Fruit fly (Drosophila melanogaster): ENCODE data around the gene D2hgdh.

The D2hgdh gene

dm6 chrX:2141854-2142216 lies 546 bp downstream of the D2hgdh start (continued):
- TF ChIP-seq Hr3 (GFP tag; optimal IDR thresholded peaks at IDR 0.05) (peak; percentile 3), Sox102F (GFP tag; optimal IDR thresholded peaks at IDR 0.05) (peak; percentile 50), ato (GFP tag; IDR thresholded peaks at IDR 0.05; ENCODE audit: partially characterized antibody) (no peak), CG14014 (GFP tag; IDR thresholded peaks at IDR 0.05) (peak; percentile 44; the same call in 1 of the 2 replicates), lab (GFP tag; optimal IDR thresholded peaks at IDR 0.05) (peak; percentile 69), CG17802 (tag; optimal IDR thresholded peaks at IDR 0.05) (no peak), Tbp (GFP tag; optimal IDR thresholded peaks at IDR 0.05) (no peak), zen (tag; optimal IDR thresholded peaks at IDR 0.05) (no peak), Nf-YA (GFP tag; IDR thresholded peaks at IDR 0.05) (no peak), CG17385 (GFP tag; optimal IDR thresholded peaks at IDR 0.05) (peak; percentile 20), Spps (tag; optimal IDR thresholded peaks at IDR 0.05) (no peak), sob (GFP tag; IDR thresholded peaks at IDR 0.05) (peak; percentile 55; the same call in 1 of the 2 replicates), ash1 (GFP tag; optimal IDR thresholded peaks at IDR 0.05) (peak; percentile 53), Med (GFP tag) (peak; percentile 88), CG32532 (GFP tag; IDR thresholded peaks at IDR 0.05) (peak; percentile 64; the same call in 1 of the 2 replicates), fru (optimal IDR thresholded peaks at IDR 0.05) (no peak), CG6254 (GFP tag; optimal IDR thresholded peaks at IDR 0.05) (peak; percentile 3), schlank (tag; optimal IDR thresholded peaks at IDR 0.05) (peak; percentile 65), CG2678 (tag; optimal IDR thresholded peaks at IDR 0.05) (peak; percentile 68), CG18764 (GFP tag; optimal IDR thresholded peaks at IDR 0.05) (peak; percentile 24), CG6272 (GFP tag; IDR thresholded peaks at IDR 0.05) (no peak), CG16815 (GFP tag; optimal IDR thresholded peaks at IDR 0.05) (no peak), cato (GFP tag; optimal IDR thresholded peaks at IDR 0.05; ENCODE audit: borderline replicate concordance) (no peak), Ssrp (tag; optimal IDR thresholded peaks at IDR 0.05) (peak; percentile 2), CG9817 (tag; optimal IDR thresholded peaks at IDR 0.05) (peak; percentile 36), sug (tag; optimal IDR thresholded peaks at IDR 0.05) (peak; percentile 31), CG6175 (GFP tag; IDR thresholded peaks at IDR 0.05) (no peak), CG10267 (tag; optimal IDR thresholded peaks at IDR 0.05) (peak; percentile 24), CG12071 (GFP tag; optimal IDR thresholded peaks at IDR 0.05) (peak; percentile 61), CG11696 (GFP tag; IDR thresholded peaks at IDR 0.05) (0 out of 2 replicates have a peak, but pooled peaks have one; percentile 7), PHDP (tag; optimal IDR thresholded peaks at IDR 0.05) (peak; percentile 54), pan (optimal IDR thresholded peaks at IDR 0.05) (no peak), pan (GFP tag; optimal IDR thresholded peaks at IDR 0.05 in 1 of 2, IDR thresholded peaks at IDR 0.05 in 1 of 2) (peak in 1 of 2 experiments; percentile 64), CG13296 (GFP tag; optimal IDR thresholded peaks at IDR 0.05) (peak; percentile 32), B-H2 (GFP tag; optimal IDR thresholded peaks at IDR 0.05) (peak; percentile 32), sr (GFP tag; IDR thresholded peaks at IDR 0.05) (peak; percentile 79; the same call in 1 of the 3 replicates), CG10321 (GFP tag; IDR thresholded peaks at IDR 0.05) (no peak), kni (GFP tag; optimal IDR thresholded peaks at IDR 0.05) (peak; percentile 38), CG18262 (tag; optimal IDR thresholded peaks at IDR 0.05) (peak; percentile 38), CG2120 (GFP tag; optimal IDR thresholded peaks at IDR 0.05) (peak; percentile 57), dati (GFP tag; IDR thresholded peaks at IDR 0.05) (no peak), unpg (GFP tag; optimal IDR thresholded peaks at IDR 0.05) (peak; percentile 33), CG8359 (GFP tag; optimal IDR thresholded peaks at IDR 0.05; ENCODE audit: borderline replicate concordance) (peak; percentile 5), dimm (GFP tag; IDR thresholded peaks at IDR 0.05) (no peak), Adf1 (GFP tag; IDR thresholded peaks at IDR 0.05) (no peak), D (optimal IDR thresholded peaks at IDR 0.05) (no peak), D (GFP tag; optimal IDR thresholded peaks at IDR 0.05) (peak; percentile 7), trh (GFP tag; optimal IDR thresholded peaks at IDR 0.05) (no peak), GATAe (GFP tag; conservative IDR thresholded peaks at IDR 0.05) (0 out of 2 replicates have a peak, but pooled peaks have one; percentile 12), CG12155 (GFP tag; optimal IDR thresholded peaks at IDR 0.05) (peak; percentile 25), zfh1 (GFP tag; IDR thresholded peaks at IDR 0.05) (0 out of 3 replicates have a peak, but pooled peaks have one; percentile 10), CG8765 (GFP tag; IDR thresholded peaks at IDR 0.05) (no peak)
